Worm (Caenorhabditis elegans): ENCODE results near the gene C01G5.3.

DNA sequence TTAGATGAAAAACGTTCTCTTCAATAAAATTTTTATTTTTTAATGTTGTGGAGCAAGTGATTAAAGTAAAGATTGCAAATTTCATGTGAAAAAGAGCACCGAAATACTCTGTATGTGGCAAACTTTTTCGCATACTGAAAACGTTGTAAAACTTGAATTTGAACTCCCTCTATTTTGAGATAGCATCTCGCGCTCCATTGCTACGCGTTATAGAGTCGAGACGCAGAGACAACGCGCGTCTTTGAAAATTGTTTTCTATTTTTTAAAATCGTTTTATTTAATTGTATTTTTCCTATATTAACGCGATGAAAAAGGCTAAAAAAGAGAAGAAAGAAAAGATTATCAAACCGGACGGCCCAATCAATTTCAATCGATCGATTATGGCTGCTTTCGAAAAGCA lies 12.6 kb downstream of the C01G5.3 start, which contains the start of gene fan-1:
- TF ChIP-seq him-1 (tag; optimal IDR thresholded peaks at IDR 0.05), result peak; percentile 61
- TF ChIP-seq W03F9.2 (tag; optimal IDR thresholded peaks at IDR 0.05), result peak; percentile 30

All from whole organism, L4/young adult.